Worm (Caenorhabditis elegans): ENCODE measurements around the gene T07E3.2.
A peak's percentile ranks its signal among the peaks of the same experiment; 100 is the strongest.

T07E3.2 gene

DNA sequence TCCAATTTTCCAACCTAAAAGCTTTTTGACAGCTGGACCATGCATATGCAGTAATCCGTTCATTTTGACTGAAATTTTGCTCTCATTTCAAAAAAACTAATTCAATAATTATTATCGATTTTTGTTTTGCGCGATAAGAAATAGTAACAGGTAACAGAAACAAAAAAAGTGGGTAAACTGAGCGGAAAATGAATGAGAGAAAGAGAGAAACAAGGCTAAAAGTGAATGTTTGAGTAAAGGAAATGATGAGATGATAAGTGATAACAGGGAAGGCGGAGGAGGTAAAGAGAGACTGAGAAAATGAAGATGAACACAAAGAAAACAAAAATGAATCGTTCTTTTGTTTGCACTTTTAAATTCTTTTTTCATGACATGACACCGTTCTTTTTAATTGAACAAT is 42.6 kb upstream of the T07E3.2 start, which contains the start of gene sma-3:
Gene sma-3, minus strand, starts transcription at position 68 of the 400 bp plus-strand sequence.
- TF ChIP-seq tlf-1 (GFP tag; optimal IDR thresholded peaks at IDR 0.05), result no peak
- TF ChIP-seq hlh-12 (tag; optimal IDR thresholded peaks at IDR 0.05), result no peak
- TF ChIP-seq nhr-80 (tag; optimal IDR thresholded peaks at IDR 0.05), result peak; percentile 72
- TF ChIP-seq K12H6.12 (tag; optimal IDR thresholded peaks at IDR 0.05), result no peak

DNA sequence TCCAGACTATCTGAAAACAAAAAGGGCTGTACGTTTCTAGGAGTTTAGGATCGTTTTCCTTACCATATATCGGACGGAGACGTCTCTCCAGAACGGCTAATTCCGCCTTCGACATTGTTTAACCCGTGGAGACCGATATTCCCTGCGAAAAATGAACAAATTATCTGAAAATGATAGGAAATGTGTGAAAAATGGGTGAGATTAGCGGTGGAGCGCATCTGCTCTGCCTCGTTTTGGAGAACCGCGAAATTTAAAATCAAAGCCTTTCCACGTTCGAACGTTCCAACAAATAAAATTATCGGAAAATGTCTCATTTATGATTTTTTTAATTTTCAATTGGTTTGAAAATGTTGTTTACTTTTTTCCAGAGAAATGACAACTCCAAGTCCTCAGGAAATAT is 37.2 kb upstream of the T07E3.2 start, which contains the start of the genes cra-1 and kbp-1:
Gene cra-1, minus strand, starts transcription at position 193 of the 400 bp plus-strand sequence.
Gene kbp-1, plus strand, starts transcription at position 366 of the 400 bp plus-strand sequence.
- peak; percentile 47 for TF ChIP-seq dpl-1 (GFP tag; optimal IDR thresholded peaks at IDR 0.05)
- peak; percentile 49 for TF ChIP-seq lin-54 (GFP tag; optimal IDR thresholded peaks at IDR 0.05)
- no peak for TF ChIP-seq F33H1.4 (GFP tag; IDR thresholded peaks at IDR 0.05)
- peak; percentile 37 for TF ChIP-seq F23B12.7 (tag; optimal IDR thresholded peaks at IDR 0.05; ENCODE audit: insufficient read depth)
- no peak for TF ChIP-seq lin-35 (GFP tag; optimal IDR thresholded peaks at IDR 0.05)
- no peak for TF ChIP-seq unc-130 (GFP tag; optimal IDR thresholded peaks at IDR 0.05)
- TF ChIP-seq Y56A3A.18 (GFP tag; IDR thresholded peaks at IDR 0.05), result no peak
- no peak for TF ChIP-seq aptf-3 (GFP tag; IDR thresholded peaks at IDR 0.05)
- TF ChIP-seq lsl-1 (GFP tag; optimal IDR thresholded peaks at IDR 0.05), result peak; percentile 12
- TF ChIP-seq mxl-1 (tag; optimal IDR thresholded peaks at IDR 0.05), result no peak
- TF ChIP-seq mcd-1 (GFP tag; IDR thresholded peaks at IDR 0.05), result peak; percentile 82
- TF ChIP-seq egl-44 (GFP tag; IDR thresholded peaks at IDR 0.05), result no peak
- TF ChIP-seq efl-1 (GFP tag; optimal IDR thresholded peaks at IDR 0.05), result peak; percentile 74

DNA sequence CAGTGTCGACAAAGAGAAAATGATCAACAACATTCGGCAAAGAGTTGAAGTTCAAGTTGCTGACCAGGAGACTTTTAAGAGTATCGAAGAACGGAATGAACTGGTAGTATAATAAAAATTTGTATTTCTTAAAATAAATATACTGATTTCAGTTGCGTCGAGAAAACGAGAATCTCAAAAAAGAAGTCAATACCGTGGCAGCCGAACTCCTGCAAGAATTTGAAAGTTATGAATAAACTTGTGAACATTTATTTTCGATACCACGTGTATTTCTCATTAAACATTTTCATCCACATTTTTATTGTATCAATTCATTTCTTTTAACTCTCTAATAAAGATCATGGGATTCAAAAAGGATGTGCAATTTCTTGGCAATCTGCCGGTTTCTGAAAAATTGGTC is 36.5 kb upstream of the T07E3.2 start, which contains the start of gene K04C2.8:
Gene K04C2.8, plus strand, starts transcription at position 301 of the 400 bp plus-strand sequence.
- TF ChIP-seq hsf-1 (GFP tag; IDR thresholded peaks at IDR 0.05) (no peak), nhr-80 (tag; optimal IDR thresholded peaks at IDR 0.05) (no peak), lsl-1 (GFP tag; optimal IDR thresholded peaks at IDR 0.05) (no peak), B0019.2 (GFP tag; conservative IDR thresholded peaks at IDR 0.05) (no peak), lir-1 (GFP tag; conservative IDR thresholded peaks at IDR 0.05) (no peak), dpff-1 (tag; optimal IDR thresholded peaks at IDR 0.05) (no peak), Y79H2A.3 (GFP tag; conservative IDR thresholded peaks at IDR 0.05) (no peak), snpc-1.3 (tag; optimal IDR thresholded peaks at IDR 0.05; ENCODE audit: insufficient read depth) (no peak), mcd-1 (GFP tag; IDR thresholded peaks at IDR 0.05) (no peak), unc-130 (GFP tag; optimal IDR thresholded peaks at IDR 0.05) (no peak), atf-7 (tag; optimal IDR thresholded peaks at IDR 0.05) (no peak), unc-62 (GFP tag; optimal IDR thresholded peaks at IDR 0.05) (no peak), K12H6.12 (tag; optimal IDR thresholded peaks at IDR 0.05) (no peak), egl-18 (GFP tag; IDR thresholded peaks at IDR 0.05) (no peak)

DNA sequence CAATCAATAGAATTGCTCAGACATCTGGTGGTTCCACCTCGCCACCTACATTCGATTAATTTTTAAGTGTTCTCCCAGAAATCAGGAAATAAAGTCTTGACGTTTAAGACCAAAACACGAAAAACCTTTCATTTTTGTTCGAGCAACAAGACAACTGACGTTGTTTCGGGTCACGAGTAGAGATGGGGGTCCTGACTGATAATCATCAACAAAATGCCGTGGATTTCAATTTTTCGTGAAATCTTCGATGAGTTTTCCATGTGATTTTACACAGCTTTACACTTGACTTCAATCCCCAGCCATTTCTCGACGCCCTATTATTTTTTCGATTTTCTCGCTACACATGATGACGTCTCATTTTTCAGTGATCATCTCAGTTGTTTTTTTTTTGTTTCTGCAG is 35.4 kb upstream of the T07E3.2 start:
- TF ChIP-seq lin-54 (GFP tag; optimal IDR thresholded peaks at IDR 0.05) (no peak), rcor-1 (GFP tag; IDR thresholded peaks at IDR 0.05) (no peak)

DNA sequence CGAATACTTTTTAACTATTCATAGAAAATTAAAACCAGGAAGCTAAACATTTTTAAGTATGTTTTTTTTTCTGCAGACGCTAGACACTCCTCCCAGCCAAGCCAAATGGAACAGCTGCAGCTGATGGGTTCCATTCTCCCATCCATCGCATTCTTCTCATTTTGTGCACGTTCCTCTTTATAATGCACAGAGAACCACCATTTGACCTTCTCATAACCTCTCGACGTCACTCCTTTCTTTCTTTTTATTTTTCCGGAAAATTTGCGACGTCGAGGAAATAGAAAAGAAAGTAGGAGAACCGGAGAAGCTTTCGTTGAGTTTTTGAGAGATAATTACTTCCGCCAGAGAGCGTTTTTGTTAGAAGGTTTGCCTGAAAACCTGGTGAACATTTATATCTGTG is 34.8 kb upstream of the T07E3.2 start:
- TF ChIP-seq ama-1 (optimal IDR thresholded peaks at IDR 0.05) (peak; percentile 26), ama-1 (GFP tag; optimal IDR thresholded peaks at IDR 0.05) (no peak), lin-35 (GFP tag; optimal IDR thresholded peaks at IDR 0.05) (peak in 1 of 3 experiments; percentile 15), mxl-1 (tag; optimal IDR thresholded peaks at IDR 0.05) (no peak), ztf-28 (GFP tag; IDR thresholded peaks at IDR 0.05) (no peak), atf-7 (tag; optimal IDR thresholded peaks at IDR 0.05) (no peak), lin-40 (tag; optimal IDR thresholded peaks at IDR 0.05) (no peak), Y95B8A.8 (GFP tag; IDR thresholded peaks at IDR 0.05) (no peak), T26A5.8 (tag; optimal IDR thresholded peaks at IDR 0.05) (no peak), ceh-79 (tag; optimal IDR thresholded peaks at IDR 0.05) (no peak), nfya-1 (tag; optimal IDR thresholded peaks at IDR 0.05; ENCODE audit: borderline replicate concordance, insufficient read depth) (no peak)

Data from whole organism, young adult.